Worm (Caenorhabditis elegans) whole organism, L4 larva: ENCODE results near the gene srh-17.

ENCODE experiments used
- ceh-44 ChIP-seq: fragments of 200-800 bp; sonication (Bioruptor generic); IDR thresholded peaks from 2 replicates; pipeline ENCODE4 v1.3.6; 2022; ENCODE audit warnings: missing genetic modification reagents, missing genetic modification characterization, missing compliant biosample characterization
- ctbp-1 ChIP-seq: fragments of 200-800 bp; sonication (Bioruptor generic); IDR thresholded peaks from 2 replicates; pipeline ENCODE4 v1.3.6; 2022; ENCODE audit warnings: missing genetic modification reagents, missing genetic modification characterization, missing compliant biosample characterization
- lin-39 ChIP-seq: fragments of 150-350 bp; optimal IDR thresholded peaks from 2 replicates; lab custom pipeline; 2014; ENCODE audit warnings: missing biosample characterization, missing genetic modification reagents, missing genetic modification characterization
- mdt-29 ChIP-seq: fragments of 200-800 bp; sonication (Bioruptor generic); IDR thresholded peaks from 2 replicates; pipeline ENCODE4 v1.3.6; 2022; ENCODE audit warnings: missing genetic modification reagents, missing genetic modification characterization, missing compliant biosample characterization
- unc-62 ChIP-seq, 3 experiments: fragments of 150-350 bp in 1 of 3; sonication (generic microtip); optimal IDR thresholded peaks in 2 of 3; peaks in 1 of 3; 1 replicate in 1 of 3; 2 replicates in 2 of 3; lab custom pipeline; 2014 to 2017; ENCODE audit warnings: missing biosample characterization in 3 of 3, missing genetic modification characterization in 3 of 3, missing genetic modification reagents in 3 of 3, missing genotype in 1 of 3

ce11 chrV:14658131-14658530 lies 3.0 kb upstream of the srh-17 start, which contains the start of gene slc-25A29:
- no peak for TF ChIP-seq ceh-44 (GFP tag; lab: Robert Waterston, UW)
- no peak for TF ChIP-seq unc-62 (GFP tag; optimal IDR thresholded peaks at IDR 0.05 in 1 of 2; lab: Kevin White, UChicago)
- TF ChIP-seq unc-62 (tag; optimal IDR thresholded peaks at IDR 0.05; lab: Kevin White, UChicago), result no peak
- no peak for TF ChIP-seq lin-39 (tag; lab: Kevin White, UChicago)
- TF ChIP-seq ctbp-1 (GFP tag; lab: Robert Waterston, UW), result no peak
- TF ChIP-seq mdt-29 (GFP tag; lab: Robert Waterston, UW), result no peak
